Fruit fly (Drosophila melanogaster) Kc167 (cell line): Measurements from ENCODE around the gene CG32817.

ENCODE experiments used
- Myc ChIP-seq: fragments of >200 bp; optimal IDR thresholded peaks from 2 replicates; lab custom pipeline; 2017; ENCODE audit warnings: missing external identifiers
- Sin3A ChIP-seq: fragments of >200 bp; optimal IDR thresholded peaks from 2 replicates; lab custom pipeline; 2018; ENCODE audit warnings: missing external identifiers
- psq ChIP-seq: fragments of >200 bp; optimal IDR thresholded peaks from 2 replicates; lab custom pipeline; 2017; ENCODE audit warnings: missing external identifiers
- ttk ChIP-seq: sonication (Bioruptor generic); optimal IDR thresholded peaks from 2 replicates; lab custom pipeline; 2017; ENCODE audit warnings: missing external identifiers

DNA sequence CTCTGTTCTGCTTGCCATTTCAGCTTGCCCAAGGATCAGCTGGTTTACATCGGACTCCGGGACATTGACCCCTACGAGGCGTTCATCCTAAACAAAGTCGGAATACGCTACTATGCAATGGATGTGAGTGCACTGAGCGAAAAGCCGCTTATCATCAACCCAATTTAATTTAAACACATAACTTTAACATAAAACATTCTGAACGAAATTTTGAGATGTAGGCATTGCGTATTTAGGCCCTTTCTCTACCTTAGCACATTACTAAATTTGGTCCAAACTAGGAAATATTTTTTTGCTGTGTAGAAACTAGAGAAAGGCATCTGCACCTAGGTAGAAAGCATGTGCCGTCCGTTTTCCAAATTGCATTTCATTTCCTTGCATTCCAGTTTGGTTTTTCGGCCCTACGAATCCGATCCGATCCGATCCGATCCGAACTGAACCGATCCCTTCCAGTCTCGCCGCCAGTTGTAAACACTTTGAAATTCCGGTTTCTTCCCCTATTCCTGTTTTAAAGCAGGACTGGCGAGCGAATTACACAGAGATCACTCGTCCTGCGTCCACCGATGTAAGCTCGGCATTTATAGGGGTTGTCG, 47.7 kb downstream of the CG32817 start:
- no peak for TF ChIP-seq Sin3A
- TF ChIP-seq Myc (lab: Kevin White, UChicago), result no peak
- TF ChIP-seq psq (lab: Kevin White, UChicago), result no peak
- TF ChIP-seq ttk (lab: Kevin White, UChicago), result no peak
